Worm (Caenorhabditis elegans): ENCODE results near the gene T02G5.14.

ce11 chrII:7095970-7096369, 11.8 kb downstream of the T02G5.14 start:
- TF ChIP-seq rnt-1 (tag; optimal IDR thresholded peaks at IDR 0.05): no peak
- no peak for TF ChIP-seq alr-1 (tag; optimal IDR thresholded peaks at IDR 0.05; ENCODE audit: borderline replicate concordance)
- TF ChIP-seq nhr-237 (tag; optimal IDR thresholded peaks at IDR 0.05): no peak
- TF ChIP-seq lsy-2 (tag; optimal IDR thresholded peaks at IDR 0.05): no peak
- no peak for TF ChIP-seq ama-1 (optimal IDR thresholded peaks at IDR 0.05)

Measured in whole organism, L1 larva.